Fruit fly (Drosophila melanogaster) whole organism, pupa: ENCODE results near the gene DENR.

ENCODE experiments used
- CG13204 ChIP-seq: fragments of 200-800 bp; sonication (Bioruptor generic); optimal IDR thresholded peaks from 2 replicates; lab custom pipeline; 2018; ENCODE audit warnings: missing biosample characterization, mild to moderate bottlenecking, missing genetic modification characterization, moderate library complexity
- CG14655 ChIP-seq: fragments of 200-800 bp; sonication (Bioruptor generic); optimal IDR thresholded peaks from 3 replicates; lab custom pipeline; 2017; ENCODE audit warnings: mild to moderate bottlenecking, missing biosample characterization, missing genetic modification reagents, missing genetic modification characterization
- CG15710 ChIP-seq: fragments of 200-800 bp; sonication (Bioruptor generic); optimal IDR thresholded peaks from 2 replicates; lab custom pipeline; 2018; ENCODE audit warnings: missing biosample characterization, mild to moderate bottlenecking, missing genetic modification characterization, moderate library complexity
- CG32121 ChIP-seq: fragments of 200-800 bp; sonication (Bioruptor generic); IDR thresholded peaks from 2 replicates; pipeline ENCODE4 v1.3.6; 2022; ENCODE audit warnings: missing biosample characterization, missing genetic modification characterization
- CG8159 ChIP-seq: fragments of 200-800 bp; sonication (Bioruptor generic); optimal IDR thresholded peaks from 3 replicates; lab custom pipeline; 2018; ENCODE audit warnings: missing biosample characterization, mild to moderate bottlenecking, missing genetic modification characterization, moderate library complexity
- CG8301 ChIP-seq: fragments of 200-800 bp; sonication (Bioruptor generic); optimal IDR thresholded peaks from 2 replicates; lab custom pipeline; 2018; ENCODE audit warnings: missing biosample characterization, mild to moderate bottlenecking, missing genetic modification characterization
- Ets98B ChIP-seq: fragments of 200-800 bp; sonication (Bioruptor generic); IDR thresholded peaks from 2 replicates; pipeline ENCODE4 v1.3.6; 2022; ENCODE audit warnings: missing biosample characterization, missing genetic modification characterization
- Snoo ChIP-seq: fragments of 200-800 bp; sonication (Bioruptor generic); optimal IDR thresholded peaks from 3 replicates; lab custom pipeline; 2017; ENCODE audit warnings: missing biosample characterization, mild to moderate bottlenecking, missing genetic modification characterization, inconsistent platforms
- gl ChIP-seq: fragments of 200-800 bp; sonication (Bioruptor generic); optimal IDR thresholded peaks from 2 replicates; lab custom pipeline; 2018; ENCODE audit warnings: missing biosample characterization, mild to moderate bottlenecking, missing genetic modification characterization

- TF ChIP-seq CG14655: no peak
- no peak for TF ChIP-seq CG32121 (GFP tag; lab: Robert Waterston, UW)
- no peak for TF ChIP-seq Snoo (tag; lab: Kevin White, UChicago)
- TF ChIP-seq CG13204 (GFP tag; lab: Kevin White, UChicago): no peak
- TF ChIP-seq CG8159 (tag; lab: Kevin White, UChicago): no peak
- TF ChIP-seq CG15710 (tag; lab: Kevin White, UChicago): no peak
- no peak for TF ChIP-seq CG8301 (tag; lab: Kevin White, UChicago)
- no peak for TF ChIP-seq Ets98B
- TF ChIP-seq gl (tag; lab: Kevin White, UChicago): no peak
These were observed 10.7 kb upstream of the DENR start, which contains the start of gene CG33252 for dm6 chrX:16897087-16897486.
